Fruit fly (Drosophila melanogaster): ENCODE measurements around the gene LSm-4.
A peak's percentile ranks its signal among the peaks of the same experiment; 100 is the strongest.

The LSm-4 gene

dm6 chr2L:10428528-10428927 is 23.5 kb upstream of the LSm-4 start, which contains the start of gene CG5188 (continued):
- TF ChIP-seq CG14014 (GFP tag; IDR thresholded peaks at IDR 0.05) (peak; percentile 35; the same call in 1 of the 2 replicates), Atf6 (GFP tag; IDR thresholded peaks at IDR 0.05) (peak; percentile 41; the same call in 1 of the 2 replicates), shn (GFP tag; optimal IDR thresholded peaks at IDR 0.05) (no peak), CG3065 (GFP tag; optimal IDR thresholded peaks at IDR 0.05) (no peak), CG10366 (GFP tag; IDR thresholded peaks at IDR 0.05) (no peak), nerfin-1 (tag; optimal IDR thresholded peaks at IDR 0.05) (peak; percentile 48), Neu2 (GFP tag; optimal IDR thresholded peaks at IDR 0.05; ENCODE audit: borderline replicate concordance) (no peak), MESR4 (GFP tag; optimal IDR thresholded peaks at IDR 0.05) (peak; percentile 43), ranshi (GFP tag; IDR thresholded peaks at IDR 0.05) (peak; percentile 59; the same call in 1 of the 2 replicates), CG16779 (GFP tag; IDR thresholded peaks at IDR 0.05) (no peak), gcm (GFP tag; optimal IDR thresholded peaks at IDR 0.05) (peak; percentile 42), CkIIα-i1 (GFP tag; IDR thresholded peaks at IDR 0.05) (no peak), NFAT (GFP tag; IDR thresholded peaks at IDR 0.05) (peak; percentile 74; the same call in 1 of the 2 replicates), caup (GFP tag; optimal IDR thresholded peaks at IDR 0.05; ENCODE audit: severe bottlenecking) (peak; percentile 47), Dbx (GFP tag; IDR thresholded peaks at IDR 0.05) (peak; percentile 66; the same call in 1 of the 3 replicates), ase (GFP tag; IDR thresholded peaks at IDR 0.05) (no peak), CG8944 (GFP tag; optimal IDR thresholded peaks at IDR 0.05) (no peak), Hr3 (GFP tag; optimal IDR thresholded peaks at IDR 0.05) (peak; percentile 9), Doc3 (GFP tag; IDR thresholded peaks at IDR 0.05; ENCODE audit: partially characterized antibody) (no peak), Ssrp (tag; optimal IDR thresholded peaks at IDR 0.05) (peak; percentile 26), CG17361 (GFP tag; IDR thresholded peaks at IDR 0.05) (peak; percentile 69; the same call in 2 of the 3 replicates), CG4854 (GFP tag; optimal IDR thresholded peaks at IDR 0.05) (no peak), btn (GFP tag; optimal IDR thresholded peaks at IDR 0.05) (no peak), CG2116 (GFP tag; optimal IDR thresholded peaks at IDR 0.05) (peak; percentile 23), dysf (GFP tag; IDR thresholded peaks at IDR 0.05) (no peak; the same call in 2 of the 3 replicates), zen2 (GFP tag; IDR thresholded peaks at IDR 0.05; ENCODE audit: partially characterized antibody) (peak; percentile 11; the same call in 2 of the 3 replicates), sd (tag; optimal IDR thresholded peaks at IDR 0.05) (peak; percentile 80), Atf-2 (GFP tag; optimal IDR thresholded peaks at IDR 0.05) (no peak), CG4328 (GFP tag; optimal IDR thresholded peaks at IDR 0.05) (no peak), cato (GFP tag; optimal IDR thresholded peaks at IDR 0.05; ENCODE audit: borderline replicate concordance) (no peak), CG5180 (GFP tag; optimal IDR thresholded peaks at IDR 0.05) (no peak), CG7556 (GFP tag; optimal IDR thresholded peaks at IDR 0.05) (peak; percentile 60), gce (GFP tag; IDR thresholded peaks at IDR 0.05) (0 out of 3 replicates have a peak, but pooled peaks have one; percentile 48), Xrp1 (GFP tag; IDR thresholded peaks at IDR 0.05) (peak; percentile 62; the same call in 1 of the 2 replicates), fd96Cb (tag; optimal IDR thresholded peaks at IDR 0.05) (peak; percentile 17), tin (GFP tag; optimal IDR thresholded peaks at IDR 0.05) (peak; percentile 56), chn (GFP tag; optimal IDR thresholded peaks at IDR 0.05) (peak; percentile 17), MBD-R2 (GFP tag; IDR thresholded peaks at IDR 0.05) (peak; percentile 75; the same call in 1 of the 2 replicates), CG15011 (GFP tag; optimal IDR thresholded peaks at IDR 0.05) (no peak), Mad (GFP tag; optimal IDR thresholded peaks at IDR 0.05) (no peak), stwl (tag; optimal IDR thresholded peaks at IDR 0.05) (peak; percentile 90), GATAe (GFP tag; conservative IDR thresholded peaks at IDR 0.05) (no peak; the same call in 1 of the 2 replicates), trem (tag; optimal IDR thresholded peaks at IDR 0.05) (peak; percentile 55), wor (GFP tag; IDR thresholded peaks at IDR 0.05) (no peak), CG7987 (GFP tag; optimal IDR thresholded peaks at IDR 0.05) (no peak), CG31365 (tag; optimal IDR thresholded peaks at IDR 0.05) (no peak), ci (GFP tag; IDR thresholded peaks at IDR 0.05) (peak; percentile 73; the same call in 2 of the 3 replicates), scrt (GFP tag; optimal IDR thresholded peaks at IDR 0.05) (no peak), CG2199 (GFP tag; IDR thresholded peaks at IDR 0.05) (no peak), CG13894 (tag; optimal IDR thresholded peaks at IDR 0.05) (peak; percentile 41)

Data from whole organism, embryonic.